Worm (Caenorhabditis elegans): ENCODE results near the gene fbxb-95.

The fbxb-95 gene

ce11 chrII:1870875-1871592, 16.8 kb downstream of the fbxb-95 start, which contains the start of gene math-10:
TSS of gene math-10 (plus strand) at chrII:1871542.
- TF ChIP-seq madf-9 (GFP tag; conservative IDR thresholded peaks at IDR 0.05) = no peak
- TF ChIP-seq hlh-11 (tag; optimal IDR thresholded peaks at IDR 0.05) = peak; percentile 54
- peak; percentile 33 for TF ChIP-seq nhr-28 (tag; optimal IDR thresholded peaks at IDR 0.05)
- no peak for TF ChIP-seq ceh-82 (tag; optimal IDR thresholded peaks at IDR 0.05)
- TF ChIP-seq unc-62 (GFP tag; optimal IDR thresholded peaks at IDR 0.05 in 1 of 2) = peak in 1 of 2 experiments; percentile 79
- TF ChIP-seq unc-62 (tag; optimal IDR thresholded peaks at IDR 0.05) = no peak
- TF ChIP-seq dmd-6 (GFP tag; IDR thresholded peaks at IDR 0.05) = peak; percentile 55
- TF ChIP-seq Y48G9A.11 (GFP tag; IDR thresholded peaks at IDR 0.05) = no peak
- peak; percentile 8 for TF ChIP-seq pqm-1 (tag; optimal IDR thresholded peaks at IDR 0.05)
- no peak for TF ChIP-seq ama-1 (optimal IDR thresholded peaks at IDR 0.05)
- TF ChIP-seq daf-16 (GFP tag; optimal IDR thresholded peaks at IDR 0.05) = no peak
- TF ChIP-seq daf-16 (tag; optimal IDR thresholded peaks at IDR 0.05) = no peak
- no peak for TF ChIP-seq nhr-11 (tag; optimal IDR thresholded peaks at IDR 0.05)
- no peak for TF ChIP-seq arid-1 (GFP tag; conservative IDR thresholded peaks at IDR 0.05)
- TF ChIP-seq lin-29 (GFP tag; IDR thresholded peaks at IDR 0.05) = no peak
- TF ChIP-seq aly-2 (tag; optimal IDR thresholded peaks at IDR 0.05) = no peak
- no peak for TF ChIP-seq T20F7.1 (GFP tag; optimal IDR thresholded peaks at IDR 0.05)

ce11 chrII:1875658-1876057, 21.5 kb downstream of the fbxb-95 start, which contains the start of gene math-13:
TSS of gene math-13 (plus strand) at chrII:1875958.
- TF ChIP-seq lir-3 (tag; optimal IDR thresholded peaks at IDR 0.05) = no peak
- TF ChIP-seq lsy-2 (tag; optimal IDR thresholded peaks at IDR 0.05) = no peak
- TF ChIP-seq aly-2 (tag; optimal IDR thresholded peaks at IDR 0.05) = no peak
- TF ChIP-seq F44E2.7 (GFP tag; IDR thresholded peaks at IDR 0.05) = no peak
- no peak for TF ChIP-seq lin-29 (GFP tag; IDR thresholded peaks at IDR 0.05)
- TF ChIP-seq dmd-9 (GFP tag; IDR thresholded peaks at IDR 0.05) = no peak
- TF ChIP-seq ceh-32 (tag; optimal IDR thresholded peaks at IDR 0.05; ENCODE audit: poor library complexity) = no peak
- no peak for TF ChIP-seq ZK546.5 (tag; optimal IDR thresholded peaks at IDR 0.05)
- no peak for TF ChIP-seq fkh-10 (GFP tag; optimal IDR thresholded peaks at IDR 0.05)
- no peak for TF ChIP-seq daf-8 (GFP tag; IDR thresholded peaks at IDR 0.05)
- TF ChIP-seq egl-43 (GFP tag; IDR thresholded peaks at IDR 0.05) = no peak
- TF ChIP-seq ctbp-1 (GFP tag; IDR thresholded peaks at IDR 0.05) = no peak
- TF ChIP-seq unc-39 (tag; optimal IDR thresholded peaks at IDR 0.05) = no peak
- no peak for TF ChIP-seq lim-7 (GFP tag; IDR thresholded peaks at IDR 0.05)
- no peak for TF ChIP-seq F49E8.2 (tag; optimal IDR thresholded peaks at IDR 0.05; ENCODE audit: borderline replicate concordance)
- no peak for TF ChIP-seq mdt-29 (GFP tag; IDR thresholded peaks at IDR 0.05)
- TF ChIP-seq ztf-11 (tag; optimal IDR thresholded peaks at IDR 0.05) = no peak
- no peak for TF ChIP-seq hmg-1.1 (GFP tag; IDR thresholded peaks at IDR 0.05)
- TF ChIP-seq nhr-41 (GFP tag; IDR thresholded peaks at IDR 0.05) = no peak
- TF ChIP-seq madf-9 (GFP tag; conservative IDR thresholded peaks at IDR 0.05) = no peak

DNA sequence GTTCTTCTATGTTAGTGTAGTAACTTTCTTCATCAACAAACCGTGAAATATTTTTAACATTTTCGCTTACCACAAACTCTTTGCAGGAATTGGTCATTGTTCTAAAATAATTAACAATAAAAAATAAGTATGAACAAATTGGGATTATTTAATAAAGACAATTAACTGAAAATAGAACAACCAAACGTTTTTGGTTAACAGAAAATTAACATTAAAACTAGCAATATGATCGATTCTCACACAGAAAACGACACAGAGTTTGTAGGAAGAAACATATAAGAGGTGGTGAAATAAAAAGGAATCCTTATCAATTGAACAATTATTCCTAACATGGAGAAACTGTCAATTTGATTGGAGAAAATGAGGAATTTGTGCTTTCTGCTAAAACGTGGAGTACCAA, 24.5 kb downstream of the fbxb-95 start, which contains the start of gene math-16:
math-16 (minus strand) TSS at position 101 of the 400 bp plus-strand sequence.
- TF ChIP-seq egl-27 (tag; optimal IDR thresholded peaks at IDR 0.05) (no peak), zfp-3 (GFP tag; conservative IDR thresholded peaks at IDR 0.05) (no peak), jun-1 (tag; optimal IDR thresholded peaks at IDR 0.05) (no peak), cey-2 (tag; optimal IDR thresholded peaks at IDR 0.05; ENCODE audit: borderline replicate concordance, insufficient read depth) (no peak), hif-1 (tag; optimal IDR thresholded peaks at IDR 0.05) (no peak), pqm-1 (tag; optimal IDR thresholded peaks at IDR 0.05) (no peak), zfp-2 (tag; optimal IDR thresholded peaks at IDR 0.05) (no peak), hlh-30 (tag; optimal IDR thresholded peaks at IDR 0.05; ENCODE audit: insufficient read depth) (no peak), lin-15B (tag; optimal IDR thresholded peaks at IDR 0.05) (no peak), spr-1 (tag; optimal IDR thresholded peaks at IDR 0.05) (no peak), fkh-10 (GFP tag; optimal IDR thresholded peaks at IDR 0.05) (no peak), lir-3 (tag; optimal IDR thresholded peaks at IDR 0.05) (no peak), ceh-44 (GFP tag; IDR thresholded peaks at IDR 0.05) (no peak), Y75B8A.6 (GFP tag; IDR thresholded peaks at IDR 0.05) (no peak), ztf-7 (tag; optimal IDR thresholded peaks at IDR 0.05) (no peak), T26A8.4 (GFP tag; IDR thresholded peaks at IDR 0.05) (no peak), dmd-9 (GFP tag; IDR thresholded peaks at IDR 0.05) (no peak)

Measured in whole organism, L4 larva.